Worm (Caenorhabditis elegans) whole organism, L4 larva: ENCODE measurements around the gene asb-1.

Experiments used
- F10B5.3 ChIP-seq: sonication (generic microtip); optimal IDR thresholded peaks from 2 replicates; lab custom pipeline; 2016; ENCODE audit warnings: mild to moderate bottlenecking, missing genetic modification characterization, missing compliant biosample characterization
- F49E8.2 ChIP-seq: sonication (generic microtip); optimal IDR thresholded peaks from 2 replicates; lab custom pipeline; 2016; ENCODE audit warnings: missing compliant biosample characterization, mild to moderate bottlenecking, missing genetic modification characterization, borderline replicate concordance
- Y48G9A.11 ChIP-seq: fragments of 200-800 bp; sonication (Bioruptor generic); IDR thresholded peaks from 2 replicates; pipeline ENCODE4 v1.3.6; 2022; ENCODE audit warnings: missing genetic modification reagents, missing genetic modification characterization, missing compliant biosample characterization
- ZK337.2 ChIP-seq: fragments of 200-800 bp; sonication (Bioruptor generic); IDR thresholded peaks from 2 replicates; pipeline ENCODE4 v1.3.6; 2022; ENCODE audit warnings: missing genetic modification reagents, missing genetic modification characterization, missing compliant biosample characterization
- ZK546.5 ChIP-seq, 2 experiments: sonication (generic microtip); optimal IDR thresholded peaks; 2 replicates each; lab custom pipeline; 2017; ENCODE audit warnings: missing biosample characterization in 2 of 2, missing genetic modification characterization in 2 of 2
- ama-1 ChIP-seq: fragments of 150-350 bp; optimal IDR thresholded peaks from 2 replicates; lab custom pipeline; 2014; ENCODE audit warnings: inconsistent platforms, mixed read lengths
- arid-1 ChIP-seq: fragments of 200-800 bp; sonication (Bioruptor generic); conservative IDR thresholded peaks from 2 replicates; pipeline ENCODE4 v1.3.6; 2022; ENCODE audit warnings: missing genetic modification reagents, missing genetic modification characterization, missing compliant biosample characterization
- attf-4 ChIP-seq: sonication (generic microtip); optimal IDR thresholded peaks from 3 replicates; lab custom pipeline; 2017; ENCODE audit warnings: missing biosample characterization, missing genetic modification characterization
- ceh-44 ChIP-seq: fragments of 200-800 bp; sonication (Bioruptor generic); IDR thresholded peaks from 2 replicates; pipeline ENCODE4 v1.3.6; 2022; ENCODE audit warnings: missing genetic modification reagents, missing genetic modification characterization, missing compliant biosample characterization
- daf-12 ChIP-seq: fragments of 150-350 bp; optimal IDR thresholded peaks from 2 replicates; lab custom pipeline; 2014; ENCODE audit warnings: missing biosample characterization, missing genetic modification reagents, missing genetic modification characterization
- daf-16 ChIP-seq, 3 experiments: sonication (generic microtip); optimal IDR thresholded peaks; 2 replicates each; lab custom pipeline; 2016 to 2017; ENCODE audit warnings: missing genetic modification characterization in 3 of 3, missing genetic modification reagents in 3 of 3, mild to moderate bottlenecking in 2 of 3, missing compliant biosample characterization in 2 of 3, missing biosample characterization in 1 of 3, moderate library complexity in 1 of 3
- dmd-8 ChIP-seq: fragments of 200-800 bp; sonication (Bioruptor generic); IDR thresholded peaks from 2 replicates; pipeline ENCODE4 v1.3.6; 2022; ENCODE audit warnings: missing genetic modification characterization, missing compliant biosample characterization
- dpl-1 ChIP-seq: fragments of 150-350 bp; optimal IDR thresholded peaks from 2 replicates; lab custom pipeline; 2014; ENCODE audit warnings: missing biosample characterization, missing genetic modification reagents, missing genetic modification characterization
- dve-1 ChIP-seq: sonication (generic microtip); optimal IDR thresholded peaks from 2 replicates; lab custom pipeline; 2017; ENCODE audit warnings: antibody characterized with exemption, mild to moderate bottlenecking, missing genetic modification characterization, missing compliant biosample characterization; ENCODE audit not compliant: insufficient read depth
- fos-1 ChIP-seq: fragments of 150-350 bp; optimal IDR thresholded peaks from 2 replicates; lab custom pipeline; 2014; ENCODE audit warnings: missing biosample characterization, missing genetic modification characterization
- hlh-30 ChIP-seq: sonication (generic microtip); optimal IDR thresholded peaks from 2 replicates; lab custom pipeline; 2017; ENCODE audit warnings: antibody characterized with exemption, mild to moderate bottlenecking, missing genetic modification characterization, missing compliant biosample characterization; ENCODE audit not compliant: insufficient read depth
- jun-1 ChIP-seq: fragments of 150-350 bp; optimal IDR thresholded peaks from 2 replicates; lab custom pipeline; 2014; ENCODE audit warnings: missing biosample characterization, missing genetic modification reagents, missing genetic modification characterization
- lin-1 ChIP-seq: fragments of 200-800 bp; sonication (Bioruptor generic); IDR thresholded peaks from 2 replicates; pipeline ENCODE4 v1.3.6; 2022; ENCODE audit warnings: missing genetic modification reagents, missing genetic modification characterization, missing compliant biosample characterization
- lin-29 ChIP-seq: fragments of 200-800 bp; sonication (Bioruptor generic); IDR thresholded peaks from 2 replicates; pipeline ENCODE4 v1.3.6; 2022; ENCODE audit warnings: missing genetic modification reagents, missing genetic modification characterization, missing compliant biosample characterization
- lin-39 ChIP-seq: fragments of 150-350 bp; optimal IDR thresholded peaks from 2 replicates; lab custom pipeline; 2014; ENCODE audit warnings: missing biosample characterization, missing genetic modification reagents, missing genetic modification characterization
- lsy-2 ChIP-seq, 2 experiments: fragments of 150-350 bp in 1 of 2; sonication (generic microtip) in 1 of 2; optimal IDR thresholded peaks; 2 replicates each; lab custom pipeline; 2014 to 2017; ENCODE audit warnings: missing biosample characterization in 2 of 2, missing genetic modification characterization in 2 of 2
- madf-5 ChIP-seq, 2 experiments: fragments of 200-800 bp; sonication (Bioruptor generic); IDR thresholded peaks; 2 replicates each; pipeline ENCODE4 v1.3.6; 2022; ENCODE audit warnings: missing compliant biosample characterization in 2 of 2, missing genetic modification characterization in 2 of 2
- madf-9 ChIP-seq: fragments of 200-800 bp; sonication (Bioruptor generic); conservative IDR thresholded peaks from 2 replicates; pipeline ENCODE4 v1.3.6; 2022; ENCODE audit warnings: missing genetic modification reagents, missing genetic modification characterization, missing compliant biosample characterization
- mep-1 ChIP-seq: fragments of 150-350 bp; sonication (generic microtip); optimal IDR thresholded peaks from 3 replicates; lab custom pipeline; 2014; ENCODE audit warnings: missing biosample characterization, missing genetic modification characterization
- mes-2 ChIP-seq: sonication (generic microtip); optimal IDR thresholded peaks from 2 replicates; lab custom pipeline; 2016; ENCODE audit warnings: missing genotype, mild to moderate bottlenecking, missing genetic modification characterization, missing compliant biosample characterization; ENCODE audit not compliant: poor library complexity, severe bottlenecking
- nhr-10 ChIP-seq: fragments of 150-350 bp; optimal IDR thresholded peaks from 2 replicates; lab custom pipeline; 2014; ENCODE audit warnings: missing biosample characterization, missing genetic modification characterization
- nhr-28 ChIP-seq: fragments of 150-350 bp; optimal IDR thresholded peaks from 2 replicates; lab custom pipeline; 2014; ENCODE audit warnings: missing biosample characterization, missing genetic modification characterization
- nhr-48 ChIP-seq: sonication (generic microtip); optimal IDR thresholded peaks from 2 replicates; lab custom pipeline; 2016; ENCODE audit warnings: mild to moderate bottlenecking, missing genetic modification characterization, missing compliant biosample characterization
- nhr-6 ChIP-seq: fragments of 150-350 bp; optimal IDR thresholded peaks from 2 replicates; lab custom pipeline; 2014; ENCODE audit warnings: missing biosample characterization, missing genetic modification characterization
- pha-4 ChIP-seq, 2 experiments: fragments of 150-350 bp in 1 of 2; fragments of 200-800 bp in 1 of 2; sonication (Bioruptor generic) in 1 of 2; IDR thresholded peaks in 1 of 2; optimal IDR thresholded peaks in 1 of 2; 2 replicates each; pipeline versions ENCODE4 v1.3.6 to Lab custom; 2014 to 2022; ENCODE audit warnings: missing genetic modification characterization in 2 of 2, missing genetic modification reagents in 2 of 2, missing biosample characterization in 1 of 2, missing compliant biosample characterization in 1 of 2
- php-3 ChIP-seq: fragments of 200-800 bp; sonication (Bioruptor generic); IDR thresholded peaks from 2 replicates; pipeline ENCODE4 v1.3.6; 2022; ENCODE audit warnings: missing genetic modification reagents, missing genetic modification characterization, missing compliant biosample characterization
- rbr-2 ChIP-seq: sonication (generic microtip); optimal IDR thresholded peaks from 2 replicates; lab custom pipeline; 2016; ENCODE audit warnings: missing genotype, missing genetic modification characterization, missing compliant biosample characterization
- skn-1 ChIP-seq: fragments of 150-350 bp; optimal IDR thresholded peaks from 2 replicates; lab custom pipeline; 2014; ENCODE audit warnings: missing biosample characterization, missing genetic modification characterization
- unc-130 ChIP-seq: sonication (generic microtip); optimal IDR thresholded peaks from 2 replicates; lab custom pipeline; 2016; ENCODE audit warnings: missing genetic modification reagents, missing genetic modification characterization, missing compliant biosample characterization
- unc-39 ChIP-seq: sonication (generic microtip); optimal IDR thresholded peaks from 2 replicates; lab custom pipeline; 2017; ENCODE audit warnings: missing biosample characterization, missing genetic modification characterization
- unc-62 ChIP-seq, 3 experiments: fragments of 150-350 bp in 1 of 3; sonication (generic microtip); optimal IDR thresholded peaks in 2 of 3; peaks in 1 of 3; 1 replicate in 1 of 3; 2 replicates in 2 of 3; lab custom pipeline; 2014 to 2017; ENCODE audit warnings: missing biosample characterization in 3 of 3, missing genetic modification characterization in 3 of 3, missing genetic modification reagents in 3 of 3, missing genotype in 1 of 3
- zip-11 ChIP-seq: fragments of 200-800 bp; sonication (Bioruptor generic); IDR thresholded peaks from 2 replicates; pipeline ENCODE4 v1.3.6; 2022; ENCODE audit warnings: missing genetic modification characterization, missing compliant biosample characterization

asb-1 gene

DNA sequence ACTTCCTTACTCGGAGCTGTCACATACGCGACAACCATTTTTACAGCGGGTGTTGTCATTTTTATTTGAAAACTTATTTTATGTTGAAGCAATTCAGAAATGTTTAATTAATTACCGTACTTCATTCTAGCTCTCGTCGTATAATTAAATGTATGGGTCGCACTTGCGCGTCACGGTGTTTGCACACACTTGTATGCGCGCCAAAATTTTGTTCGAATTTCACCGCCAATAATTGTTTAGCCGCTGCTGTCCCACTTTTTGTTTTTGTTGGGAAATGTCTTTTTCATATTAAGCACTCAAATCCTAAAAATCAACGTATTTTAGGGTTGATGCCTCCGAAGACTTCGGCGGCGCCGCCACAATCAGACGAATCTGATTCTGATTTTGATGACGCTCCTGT lies 8.4 kb downstream of the asb-1 start, which contains the start of the genes F35G12.7 and smc-4 (continued):
- TF ChIP-seq unc-62 (GFP tag; optimal IDR thresholded peaks at IDR 0.05 in 1 of 2; lab: Kevin White, UChicago) = peak in 1 of 2 experiments; percentile 86
- TF ChIP-seq unc-62 (tag; optimal IDR thresholded peaks at IDR 0.05; lab: Kevin White, UChicago) = no peak
- TF ChIP-seq F49E8.2 (tag; lab: Kevin White, UChicago) = no peak
- TF ChIP-seq mep-1 (tag; lab: Kevin White, UChicago) = no peak
- TF ChIP-seq zip-11 (GFP tag; lab: Robert Waterston, UW) = no peak

DNA sequence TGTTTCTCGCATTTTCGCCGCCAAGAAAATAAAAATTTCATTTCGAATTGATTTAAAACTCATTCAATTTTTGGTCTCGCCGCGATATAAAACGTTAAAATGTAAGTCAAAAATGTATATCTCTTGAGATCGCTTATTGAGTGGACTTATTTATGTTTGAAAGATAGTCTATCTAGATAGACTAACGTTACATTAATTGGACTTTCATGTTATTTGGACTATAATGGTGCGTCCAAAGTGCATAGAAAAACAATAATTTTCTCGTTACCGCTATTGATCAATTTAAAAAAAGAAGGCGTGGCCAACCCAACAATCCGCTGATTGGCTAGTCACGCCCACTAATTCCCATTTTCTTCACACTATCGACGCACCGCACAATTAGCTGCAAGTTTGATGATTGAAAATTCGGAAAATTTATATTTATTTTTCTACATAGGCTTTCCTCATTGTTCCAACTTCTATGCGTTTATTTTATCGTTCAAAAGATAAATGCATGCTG lies 11.5 kb downstream of the asb-1 start, which contains the start of gene F35G12.5:
Gene F35G12.5, plus strand, starts transcription at position 51 of the 499 bp plus-strand sequence.
- TF ChIP-seq nhr-48 (no peak), madf-5 (GFP tag; IDR thresholded peaks at IDR 0.05; lab: Robert Waterston, UW) (no peak), ZK546.5 (tag; optimal IDR thresholded peaks at IDR 0.05; lab: Kevin White, UChicago) (no peak), jun-1 (tag; lab: Kevin White, UChicago) (no peak), daf-12 (no peak), madf-9 (no peak), Y48G9A.11 (no peak), lin-29 (GFP tag; lab: Robert Waterston, UW) (no peak), unc-39 (tag; lab: Kevin White, UChicago) (no peak), arid-1 (GFP tag; lab: Robert Waterston, UW) (no peak), skn-1 (tag; lab: Kevin White, UChicago) (no peak), dmd-8 (no peak), ama-1 (lab: Kevin White, UChicago) (no peak), unc-130 (no peak), dve-1 (tag; lab: Kevin White, UChicago) (no peak), nhr-28 (no peak), nhr-10 (no peak), attf-4 (tag; lab: Kevin White, UChicago) (no peak)

DNA sequence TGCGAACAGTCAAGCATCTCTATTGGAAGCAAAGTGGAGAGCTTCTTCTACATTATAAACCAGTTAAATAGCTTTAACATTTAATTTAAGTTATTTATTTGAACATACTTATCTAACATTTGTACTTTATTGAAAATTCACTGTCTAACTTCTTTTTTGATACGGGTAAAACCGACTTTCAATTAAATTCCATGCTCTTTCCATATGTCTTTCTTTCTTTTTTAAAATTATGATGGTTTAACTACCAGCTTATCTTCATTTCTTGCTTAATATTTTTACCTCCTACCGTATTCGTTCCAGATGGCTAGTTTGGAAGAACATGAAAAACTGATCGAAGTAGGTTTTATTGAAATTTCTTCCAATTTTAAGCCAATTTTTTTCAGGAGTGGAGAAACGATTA lies 14.1 kb downstream of the asb-1 start, which contains the start of gene F35G12.12:
Gene F35G12.12, plus strand, starts transcription at position 301 of the 400 bp plus-strand sequence.
- TF ChIP-seq dpl-1 (GFP tag; lab: Kevin White, UChicago) (no peak), unc-39 (tag; lab: Kevin White, UChicago) (no peak)
- TF ChIP-seq, all 104 proteins: peak for 0

DNA sequence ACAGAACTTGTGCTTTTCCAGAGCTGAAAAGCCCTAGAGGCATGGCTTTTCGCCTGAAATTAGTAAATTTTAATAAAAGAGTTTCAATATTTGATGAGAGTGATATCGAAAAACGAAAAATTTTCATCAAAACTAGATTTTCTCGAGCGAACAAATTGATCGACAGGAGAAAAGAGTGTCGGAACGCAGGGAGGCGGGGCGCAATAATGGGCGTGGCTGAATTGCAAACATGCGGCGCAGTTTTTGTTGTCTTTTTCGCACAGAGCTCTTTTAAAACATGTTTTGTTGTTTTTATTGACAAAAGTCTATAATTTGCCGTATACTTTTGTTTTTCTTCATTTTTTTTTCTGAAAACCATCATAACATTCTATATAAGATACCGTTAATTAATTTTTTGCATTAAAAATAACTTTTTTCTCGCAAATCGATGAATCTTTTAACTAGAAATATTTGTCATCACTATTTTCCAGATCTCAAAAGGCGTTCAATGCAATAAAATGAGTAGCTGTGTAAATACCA lies 17.2 kb downstream of the asb-1 start, which contains the start of the genes sel-5 and wdr-48:
Gene sel-5, minus strand, starts transcription at position 53 of the 519 bp plus-strand sequence.
Gene wdr-48, plus strand, starts transcription at position 469 of the 519 bp plus-strand sequence.
- TF ChIP-seq ZK337.2 = no peak
- TF ChIP-seq nhr-28 = peak; percentile 38
- TF ChIP-seq mep-1 (tag; lab: Kevin White, UChicago) = peak; percentile 55
- no peak for TF ChIP-seq nhr-48
- no peak for TF ChIP-seq daf-16 (GFP tag; optimal IDR thresholded peaks at IDR 0.05; lab: Kevin White, UChicago)
- TF ChIP-seq daf-16 (tag; optimal IDR thresholded peaks at IDR 0.05; lab: Kevin White, UChicago) = peak; percentile 33
- TF ChIP-seq hlh-30 (tag; lab: Kevin White, UChicago) = peak; percentile 28
- peak; percentile 5 for TF ChIP-seq rbr-2
- TF ChIP-seq mes-2 (tag; lab: Kevin White, UChicago) = peak; percentile 66
- TF ChIP-seq dpl-1 (GFP tag; lab: Kevin White, UChicago) = peak; percentile 47
- TF ChIP-seq lsy-2 (tag; optimal IDR thresholded peaks at IDR 0.05; lab: Kevin White, UChicago) = peak in 1 of 2 experiments; percentile 62
- no peak for TF ChIP-seq lin-1
- TF ChIP-seq ceh-44 (GFP tag; lab: Robert Waterston, UW) = no peak
- TF ChIP-seq nhr-6 (tag; lab: Kevin White, UChicago) = peak; percentile 22
- peak; percentile 25 for TF ChIP-seq dve-1 (tag; lab: Kevin White, UChicago)
- no peak for TF ChIP-seq php-3 (GFP tag; lab: Robert Waterston, UW)
- no peak for TF ChIP-seq dmd-8
- TF ChIP-seq pha-4 (GFP tag; IDR thresholded peaks at IDR 0.05; lab: Robert Waterston, UW) = no peak
- TF ChIP-seq pha-4 (tag; optimal IDR thresholded peaks at IDR 0.05; lab: Kevin White, UChicago) = peak; percentile 1
- no peak for TF ChIP-seq lin-39 (tag; lab: Kevin White, UChicago)
- TF ChIP-seq F10B5.3 (tag; lab: Kevin White, UChicago) = no peak
- no peak for TF ChIP-seq fos-1 (tag; lab: Kevin White, UChicago)
